Worm (Caenorhabditis elegans) whole organism, mixed stage, embryonic: ENCODE data around the gene lelo-3.

Experiments used
- ham-2 ChIP-seq: fragments of 200-800 bp; sonication (Bioruptor generic); optimal IDR thresholded peaks from 2 replicates; lab custom pipeline; 2018; ENCODE audit warnings: mild to moderate bottlenecking, missing genetic modification characterization, missing compliant biosample characterization
- mep-1 ChIP-seq: fragments of 150-350 bp; optimal IDR thresholded peaks from 2 replicates; lab custom pipeline; 2017; ENCODE audit warnings: missing biosample characterization, missing genetic modification reagents, missing genetic modification characterization, inconsistent platforms
- pha-4 ChIP-seq: fragments of 150-350 bp; optimal IDR thresholded peaks from 2 replicates; lab custom pipeline; 2018; ENCODE audit warnings: missing biosample characterization, missing genetic modification reagents, missing genetic modification characterization
- snpc-4 ChIP-seq: fragments of 150-350 bp; optimal IDR thresholded peaks from 2 replicates; lab custom pipeline; 2014; ENCODE audit warnings: missing biosample characterization, missing genetic modification characterization

DNA sequence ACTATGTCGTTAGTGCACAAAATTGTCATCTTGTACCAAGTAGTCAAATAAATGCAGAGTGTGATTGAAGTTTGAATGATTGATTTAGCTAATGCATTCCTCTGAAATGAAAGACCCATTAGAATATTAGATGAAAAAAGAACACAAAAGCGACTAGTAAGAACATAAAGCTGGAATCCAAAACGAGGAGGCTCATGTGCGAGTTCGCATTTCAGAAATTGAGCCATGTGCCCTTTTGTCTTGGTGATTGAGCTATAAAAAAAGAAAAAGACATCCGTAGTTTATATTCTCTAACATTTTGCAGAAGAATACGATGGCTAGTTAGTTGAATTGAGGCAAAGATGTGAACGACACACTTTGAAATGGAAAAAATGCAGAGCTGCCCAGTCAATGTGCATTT is 20.9 kb downstream of the lelo-3 start, which contains the start of gene F22F4.4:
- TF ChIP-seq pha-4 (tag; lab: Kevin White, UChicago): no peak
- no peak for TF ChIP-seq snpc-4 (tag; lab: Kevin White, UChicago)
- TF ChIP-seq mep-1: no peak
- no peak for TF ChIP-seq ham-2 (GFP tag; lab: Kevin White, UChicago)
